Worm (Caenorhabditis elegans): Measurements from ENCODE around the gene Y69A2AR.31.

- TF ChIP-seq mdl-1 (tag; optimal IDR thresholded peaks at IDR 0.05), result no peak
- no peak for TF ChIP-seq fos-1 (tag; optimal IDR thresholded peaks at IDR 0.05)
- no peak for TF ChIP-seq pqm-1 (tag; optimal IDR thresholded peaks at IDR 0.05)
- no peak for TF ChIP-seq mdt-29 (GFP tag; IDR thresholded peaks at IDR 0.05)
- TF ChIP-seq fkh-10 (GFP tag; optimal IDR thresholded peaks at IDR 0.05), result no peak
Measured at ce11 chrIV:2613754-2614244, 50.0 kb downstream of the Y69A2AR.31 start, which contains the start of gene daao-1.

Measured in whole organism, L4 larva.